Worm (Caenorhabditis elegans) whole organism, early embryonic: ENCODE measurements around the gene T25E4.1.

ENCODE experiments used
- ama-1 ChIP-seq: fragments of 150-350 bp; optimal IDR thresholded peaks from 2 replicates; lab custom pipeline; 2014
- ceh-36 ChIP-seq: sonication (generic microtip); optimal IDR thresholded peaks from 2 replicates; lab custom pipeline; 2016; ENCODE audit warnings: missing genetic modification characterization, inconsistent platforms, missing compliant biosample characterization
- hmbx-1 ChIP-seq: sonication (generic microtip); optimal IDR thresholded peaks from 2 replicates; lab custom pipeline; 2016; ENCODE audit warnings: mild to moderate bottlenecking, missing genetic modification characterization, missing compliant biosample characterization
- hmg-4 ChIP-seq: fragments of 200-800 bp; sonication (Bioruptor generic); optimal IDR thresholded peaks from 2 replicates; lab custom pipeline; 2018; ENCODE audit warnings: mild to moderate bottlenecking, missing genetic modification characterization, missing compliant biosample characterization
- hnd-1 ChIP-seq: sonication (generic microtip); optimal IDR thresholded peaks from 2 replicates; lab custom pipeline; 2016; ENCODE audit warnings: missing genetic modification characterization, missing compliant biosample characterization
- scrt-1 ChIP-seq: fragments of 200-800 bp; sonication (Bioruptor generic); IDR thresholded peaks from 2 replicates; pipeline ENCODE4 v1.3.6; 2022; ENCODE audit warnings: missing genetic modification characterization, missing compliant biosample characterization
- sea-1 ChIP-seq: fragments of 200-800 bp; sonication (Bioruptor generic); conservative IDR thresholded peaks from 2 replicates; pipeline ENCODE4 v1.3.6; 2022; ENCODE audit warnings: missing genetic modification characterization, missing compliant biosample characterization
- tbx-37 ChIP-seq: fragments of 200-800 bp; sonication (Bioruptor generic); conservative IDR thresholded peaks from 2 replicates; pipeline ENCODE4 v1.3.6; 2022; ENCODE audit warnings: missing genetic modification reagents, missing genetic modification characterization, missing compliant biosample characterization
- tra-4 ChIP-seq: sonication (generic microtip); optimal IDR thresholded peaks from 2 replicates; lab custom pipeline; 2017; ENCODE audit warnings: missing genetic modification characterization, missing compliant biosample characterization

ce11 chrII:5543476-5544144, 34.5 kb upstream of the T25E4.1 start:
- peak; percentile 100 for TF ChIP-seq ama-1 (lab: Kevin White, UChicago)
- peak; percentile 90 for TF ChIP-seq hmg-4 (GFP tag; lab: Kevin White, UChicago)
- TF ChIP-seq sea-1 = peak; percentile 90
- TF ChIP-seq tbx-37 (GFP tag; lab: Robert Waterston, UW) = peak; percentile 59
- TF ChIP-seq tra-4 (tag; lab: Kevin White, UChicago) = peak; percentile 88
- peak; percentile 83 for TF ChIP-seq hmbx-1
- TF ChIP-seq scrt-1 (GFP tag; lab: Robert Waterston, UW) = peak; percentile 78
- TF ChIP-seq ceh-36 = peak; percentile 85
- TF ChIP-seq hnd-1 (tag; lab: Kevin White, UChicago) = peak; percentile 59
